Worm (Caenorhabditis elegans) whole organism, L2 larva: ENCODE results near the gene bre-1.

ENCODE experiments used
- F13H6.1 ChIP-seq: sonication (generic microtip); optimal IDR thresholded peaks from 2 replicates; lab custom pipeline; 2016; ENCODE audit warnings: missing genetic modification characterization, missing compliant biosample characterization
- ZK546.5 ChIP-seq: sonication (generic microtip); optimal IDR thresholded peaks from 2 replicates; lab custom pipeline; 2017; ENCODE audit warnings: missing biosample characterization, missing genetic modification characterization
- alr-1 ChIP-seq: fragments of 150-350 bp; optimal IDR thresholded peaks from 2 replicates; lab custom pipeline; 2014; ENCODE audit warnings: missing biosample characterization, missing genetic modification characterization
- aly-2 ChIP-seq: fragments of 150-350 bp; optimal IDR thresholded peaks from 2 replicates; lab custom pipeline; 2014; ENCODE audit warnings: missing biosample characterization, missing genetic modification characterization
- ama-1 ChIP-seq: fragments of 150-350 bp; optimal IDR thresholded peaks from 2 replicates; lab custom pipeline; 2018; ENCODE audit warnings: inconsistent platforms
- blmp-1 ChIP-seq: sonication (generic microtip); optimal IDR thresholded peaks from 2 replicates; lab custom pipeline; 2017; ENCODE audit warnings: missing genetic modification characterization, mild to moderate bottlenecking, missing compliant biosample characterization, antibody characterized with exemption, moderate library complexity; ENCODE audit not compliant: insufficient read depth
- ceh-16 ChIP-seq: fragments of 150-350 bp; optimal IDR thresholded peaks from 2 replicates; lab custom pipeline; 2014; ENCODE audit warnings: missing biosample characterization, missing genetic modification characterization
- ceh-82 ChIP-seq: fragments of 150-350 bp; optimal IDR thresholded peaks from 2 replicates; lab custom pipeline; 2014; ENCODE audit warnings: missing biosample characterization, missing genetic modification characterization
- crh-2 ChIP-seq: sonication (generic microtip); optimal IDR thresholded peaks from 2 replicates; lab custom pipeline; 2017; ENCODE audit warnings: missing biosample characterization, missing genetic modification characterization
- egl-27 ChIP-seq: sonication (generic microtip); optimal IDR thresholded peaks from 3 replicates; lab custom pipeline; 2017; ENCODE audit warnings: missing biosample characterization, missing genetic modification reagents, missing genetic modification characterization
- elt-1 ChIP-seq: fragments of 150-350 bp; optimal IDR thresholded peaks from 2 replicates; lab custom pipeline; 2014; ENCODE audit warnings: missing biosample characterization, missing genetic modification characterization
- elt-3 ChIP-seq: sonication (generic microtip); optimal IDR thresholded peaks from 2 replicates; lab custom pipeline; 2017; ENCODE audit warnings: missing biosample characterization, missing genetic modification characterization
- fos-1 ChIP-seq: fragments of 150-350 bp; optimal IDR thresholded peaks from 2 replicates; lab custom pipeline; 2014; ENCODE audit warnings: missing biosample characterization, missing genetic modification characterization
- gmeb-1 ChIP-seq: fragments of 150-350 bp; optimal IDR thresholded peaks from 2 replicates; lab custom pipeline; 2014; ENCODE audit warnings: missing biosample characterization, missing genetic modification characterization
- lin-11 ChIP-seq: fragments of 150-350 bp; sonication (generic microtip); optimal IDR thresholded peaks from 2 replicates; lab custom pipeline; 2014; ENCODE audit warnings: missing biosample characterization, missing genetic modification characterization, inconsistent platforms, mixed read lengths
- lin-13 ChIP-seq: fragments of 150-350 bp; optimal IDR thresholded peaks from 2 replicates; lab custom pipeline; 2014; ENCODE audit warnings: missing biosample characterization, missing genetic modification reagents, missing genetic modification characterization
- lin-39 ChIP-seq: fragments of 150-350 bp; optimal IDR thresholded peaks from 2 replicates; lab custom pipeline; 2014; ENCODE audit warnings: missing biosample characterization, missing genetic modification reagents, missing genetic modification characterization
- mbf-1 ChIP-seq: sonication (generic microtip); optimal IDR thresholded peaks from 2 replicates; lab custom pipeline; 2017; ENCODE audit warnings: missing biosample characterization, missing genetic modification characterization
- mdl-1 ChIP-seq, 2 experiments: fragments of 150-350 bp in 1 of 2; sonication (generic microtip) in 1 of 2; optimal IDR thresholded peaks; 2 replicates each; lab custom pipeline; 2017; ENCODE audit warnings: missing biosample characterization in 2 of 2, missing genetic modification characterization in 2 of 2
- nhr-11 ChIP-seq: fragments of 150-350 bp; optimal IDR thresholded peaks from 2 replicates; lab custom pipeline; 2014; ENCODE audit warnings: missing biosample characterization, missing genetic modification characterization
- nhr-12 ChIP-seq: fragments of 150-350 bp; optimal IDR thresholded peaks from 2 replicates; lab custom pipeline; 2014; ENCODE audit warnings: missing biosample characterization, missing genetic modification characterization
- nhr-129 ChIP-seq: fragments of 150-350 bp; optimal IDR thresholded peaks from 2 replicates; lab custom pipeline; 2014; ENCODE audit warnings: missing biosample characterization, missing genetic modification characterization
- nhr-21 ChIP-seq: fragments of 150-350 bp; optimal IDR thresholded peaks from 2 replicates; lab custom pipeline; 2014; ENCODE audit warnings: missing biosample characterization, missing genetic modification characterization
- nhr-237 ChIP-seq: fragments of 150-350 bp; optimal IDR thresholded peaks from 2 replicates; lab custom pipeline; 2014; ENCODE audit warnings: missing biosample characterization, missing genetic modification characterization
- nhr-6 ChIP-seq: fragments of 150-350 bp; optimal IDR thresholded peaks from 2 replicates; lab custom pipeline; 2014; ENCODE audit warnings: missing biosample characterization, missing genetic modification characterization
- sma-9 ChIP-seq, 2 experiments: fragments of 150-350 bp in 1 of 2; sonication (generic microtip) in 1 of 2; optimal IDR thresholded peaks; 2 replicates each; lab custom pipeline; 2014 to 2016; ENCODE audit warnings: missing genetic modification characterization in 2 of 2, mild to moderate bottlenecking in 1 of 2, missing biosample characterization in 1 of 2, missing compliant biosample characterization in 1 of 2, missing genetic modification reagents in 1 of 2, moderate library complexity in 1 of 2
- snpc-4 ChIP-seq: fragments of 150-350 bp; optimal IDR thresholded peaks from 2 replicates; lab custom pipeline; 2014; ENCODE audit warnings: missing biosample characterization, missing genetic modification characterization
- unc-39 ChIP-seq: fragments of 150-350 bp; optimal IDR thresholded peaks from 2 replicates; lab custom pipeline; 2014; ENCODE audit warnings: missing biosample characterization, missing genetic modification characterization
- ztf-11 ChIP-seq: sonication (generic microtip); optimal IDR thresholded peaks from 2 replicates; lab custom pipeline; 2017; ENCODE audit warnings: missing biosample characterization, missing genetic modification characterization
- ztf-4 ChIP-seq: fragments of 150-350 bp; optimal IDR thresholded peaks from 2 replicates; lab custom pipeline; 2014; ENCODE audit warnings: missing biosample characterization, missing genetic modification characterization

bre-1 gene

ce11 chrIV:8994487-8994886, 7.4 kb downstream of the bre-1 start:
- TF ChIP-seq lin-11 (tag; lab: Kevin White, UChicago), result no peak

- TF ChIP-seq ZK546.5 (tag; lab: Kevin White, UChicago) (no peak), lin-13 (GFP tag; lab: Kevin White, UChicago) (no peak)
Observed at ce11 chrIV:9000664-9001063, 13.6 kb downstream of the bre-1 start.

ce11 chrIV:9001184-9001583, 14.1 kb downstream of the bre-1 start:
- TF ChIP-seq snpc-4 (tag; lab: Kevin White, UChicago) (peak; percentile 10), ztf-4 (tag; lab: Kevin White, UChicago) (no peak)

ce11 chrIV:9002636-9003035, 15.6 kb downstream of the bre-1 start, which contains the start of gene C53D6.8:
Gene C53D6.8, minus strand, starts transcription at chrIV:9002736.
- TF ChIP-seq nhr-6 (tag; lab: Kevin White, UChicago), result no peak
- TF ChIP-seq crh-2 (tag; lab: Kevin White, UChicago), result no peak
- TF ChIP-seq alr-1 (tag; lab: Kevin White, UChicago), result no peak
- TF ChIP-seq ztf-11 (tag; lab: Kevin White, UChicago), result no peak
- TF ChIP-seq lin-11 (tag; lab: Kevin White, UChicago), result no peak
- TF ChIP-seq gmeb-1, result no peak
- no peak for TF ChIP-seq lin-13 (GFP tag; lab: Kevin White, UChicago)
- no peak for TF ChIP-seq lin-39
- no peak for TF ChIP-seq aly-2 (tag; lab: Kevin White, UChicago)

ce11 chrIV:9005310-9005709, 18.2 kb downstream of the bre-1 start, which contains the start of gene unc-129:
Gene unc-129, minus strand, starts transcription at chrIV:9005410.
- TF ChIP-seq mbf-1 (no peak), nhr-6 (tag; lab: Kevin White, UChicago) (no peak), nhr-11 (no peak), elt-3 (tag; lab: Kevin White, UChicago) (no peak), aly-2 (tag; lab: Kevin White, UChicago) (no peak), ZK546.5 (tag; lab: Kevin White, UChicago) (no peak), blmp-1 (no peak), F13H6.1 (tag; lab: Kevin White, UChicago) (no peak), nhr-21 (tag; lab: Kevin White, UChicago) (no peak)

- TF ChIP-seq sma-9 (GFP tag; optimal IDR thresholded peaks at IDR 0.05; lab: Kevin White, UChicago), result peak; percentile 14
- no peak for TF ChIP-seq sma-9 (tag; optimal IDR thresholded peaks at IDR 0.05; lab: Kevin White, UChicago)
- no peak for TF ChIP-seq ZK546.5 (tag; lab: Kevin White, UChicago)
- no peak for TF ChIP-seq lin-39
- no peak for TF ChIP-seq ceh-82
- no peak for TF ChIP-seq nhr-129
- TF ChIP-seq F13H6.1 (tag; lab: Kevin White, UChicago), result peak; percentile 8
Observed at ce11 chrIV:9007947-9008346, 20.9 kb downstream of the bre-1 start.

- no peak for TF ChIP-seq mbf-1
- peak; percentile 71 for TF ChIP-seq fos-1 (tag; lab: Kevin White, UChicago)
- no peak for TF ChIP-seq nhr-6 (tag; lab: Kevin White, UChicago)
- peak; percentile 59 for TF ChIP-seq crh-2 (tag; lab: Kevin White, UChicago)
- no peak for TF ChIP-seq ceh-82
Observed at ce11 chrIV:9010257-9010656, 23.2 kb downstream of the bre-1 start, which contains the start of gene C53D6.11. Gene C53D6.11, plus strand, starts transcription at chrIV:9010584.

- TF ChIP-seq ztf-11 (tag; lab: Kevin White, UChicago) (no peak), unc-39 (tag; lab: Kevin White, UChicago) (no peak), nhr-237 (tag; lab: Kevin White, UChicago) (no peak)
Observed at ce11 chrIV:9016477-9016876, 29.4 kb downstream of the bre-1 start, which contains the start of gene acc-2. Gene acc-2, plus strand, starts transcription at chrIV:9016777.

- TF ChIP-seq nhr-12 (tag; lab: Kevin White, UChicago) (no peak), elt-3 (tag; lab: Kevin White, UChicago) (no peak), mdl-1 (tag; optimal IDR thresholded peaks at IDR 0.05; lab: Kevin White, UChicago) (no peak), elt-1 (tag; lab: Kevin White, UChicago) (no peak), snpc-4 (tag; lab: Kevin White, UChicago) (no peak), alr-1 (tag; lab: Kevin White, UChicago) (no peak), nhr-129 (no peak), ceh-16 (tag; lab: Kevin White, UChicago) (no peak), ama-1 (lab: Kevin White, UChicago) (no peak), unc-39 (tag; lab: Kevin White, UChicago) (no peak), egl-27 (no peak)
- TF ChIP-seq, all 48 proteins: peak for 0
Observed at ce11 chrIV:9020840-9021239, 33.8 kb downstream of the bre-1 start, which contains the start of gene C53D6.4. Gene C53D6.4, minus strand, starts transcription at chrIV:9020940.
